Fruit fly (Drosophila melanogaster): ENCODE measurements around the gene CG6769.

The CG6769 gene

DNA sequence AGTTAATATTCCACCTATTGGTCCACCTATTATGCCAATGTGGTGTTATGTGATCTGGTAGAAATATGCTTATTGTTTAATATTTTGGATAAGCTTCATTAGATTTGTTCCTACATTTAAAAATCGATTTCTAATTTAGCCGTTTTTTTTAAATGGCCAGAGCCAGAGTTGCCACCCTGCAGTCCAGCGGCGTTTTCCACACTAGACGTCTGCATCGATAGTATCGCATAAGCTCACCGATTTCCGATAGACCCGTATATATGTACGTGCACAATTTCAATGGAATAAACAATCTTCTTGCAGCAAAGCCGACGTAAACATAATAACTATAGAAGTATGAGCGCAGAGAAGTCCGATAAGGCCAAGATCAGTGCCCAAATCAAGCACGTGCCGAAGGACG lies 18.9 kb upstream of the CG6769 start, which contains the start of gene Taf9 (continued):
- TF ChIP-seq CG12155 (GFP tag; optimal IDR thresholded peaks at IDR 0.05) (no peak), zen2 (GFP tag; IDR thresholded peaks at IDR 0.05; ENCODE audit: partially characterized antibody) (peak; percentile 91), ash1 (GFP tag; optimal IDR thresholded peaks at IDR 0.05) (no peak), ems (GFP tag; optimal IDR thresholded peaks at IDR 0.05) (no peak), oc (tag; optimal IDR thresholded peaks at IDR 0.05) (no peak), CG5245 (GFP tag; optimal IDR thresholded peaks at IDR 0.05) (no peak), knrl (GFP tag; IDR thresholded peaks at IDR 0.05; ENCODE audit: partially characterized antibody) (peak; percentile 81), BEAF-32 (GFP tag; optimal IDR thresholded peaks at IDR 0.05) (peak; percentile 82), CG7745 (tag; optimal IDR thresholded peaks at IDR 0.05) (no peak), Oaz (GFP tag; IDR thresholded peaks at IDR 0.05) (no peak), CG42726 (GFP tag; IDR thresholded peaks at IDR 0.05; ENCODE audit: partially characterized antibody) (peak; percentile 88; the same call in 1 of the 2 replicates), fu2 (GFP tag; optimal IDR thresholded peaks at IDR 0.05) (no peak), CG6272 (GFP tag; IDR thresholded peaks at IDR 0.05) (no peak), CG3065 (GFP tag; optimal IDR thresholded peaks at IDR 0.05) (no peak), bbx (GFP tag; IDR thresholded peaks at IDR 0.05; ENCODE audit: partially characterized antibody) (peak; percentile 91), pb (GFP tag; optimal IDR thresholded peaks at IDR 0.05) (no peak), Dp (GFP tag; optimal IDR thresholded peaks at IDR 0.05) (peak; percentile 68), CG12659 (GFP tag; optimal IDR thresholded peaks at IDR 0.05) (peak; percentile 53), Opbp (GFP tag; IDR thresholded peaks at IDR 0.05; ENCODE audit: partially characterized antibody) (peak; percentile 90), CG2116 (GFP tag; optimal IDR thresholded peaks at IDR 0.05) (peak; percentile 42), ewg (GFP tag; optimal IDR thresholded peaks at IDR 0.05) (no peak), Ets97D (GFP tag; optimal IDR thresholded peaks at IDR 0.05) (peak; percentile 78), ham (GFP tag; IDR thresholded peaks at IDR 0.05) (no peak), CG17361 (GFP tag; IDR thresholded peaks at IDR 0.05) (no peak), E2f2 (GFP tag; IDR thresholded peaks at IDR 0.05) (peak; percentile 79), Six4 (GFP tag; optimal IDR thresholded peaks at IDR 0.05) (no peak), Gug (GFP tag; IDR thresholded peaks at IDR 0.05) (no peak), CG14965 (GFP tag; optimal IDR thresholded peaks at IDR 0.05; ENCODE audit: borderline replicate concordance) (no peak), CG14860 (GFP tag; IDR thresholded peaks at IDR 0.05; ENCODE audit: partially characterized antibody) (peak; percentile 67), hbn (GFP tag; IDR thresholded peaks at IDR 0.05; ENCODE audit: partially characterized antibody) (peak; percentile 90), tna (GFP tag; IDR thresholded peaks at IDR 0.05; ENCODE audit: partially characterized antibody) (peak; percentile 84), CG11247 (GFP tag; IDR thresholded peaks at IDR 0.05) (no peak), CG14710 (tag; optimal IDR thresholded peaks at IDR 0.05) (peak; percentile 29), onecut (GFP tag; IDR thresholded peaks at IDR 0.05) (peak; percentile 93), ara (GFP tag; IDR thresholded peaks at IDR 0.05) (no peak), trem (tag; optimal IDR thresholded peaks at IDR 0.05) (peak; percentile 24), BtbVII (GFP tag; optimal IDR thresholded peaks at IDR 0.05) (no peak), Usf (GFP tag; optimal IDR thresholded peaks at IDR 0.05) (no peak), nmo (GFP tag; optimal IDR thresholded peaks at IDR 0.05) (peak; percentile 47), Bteb2 (GFP tag; optimal IDR thresholded peaks at IDR 0.05) (no peak), al (GFP tag; IDR thresholded peaks at IDR 0.05) (no peak), pita (GFP tag; optimal IDR thresholded peaks at IDR 0.05) (no peak), H15 (GFP tag; IDR thresholded peaks at IDR 0.05) (no peak), shn (GFP tag; optimal IDR thresholded peaks at IDR 0.05) (no peak), ssp (GFP tag; IDR thresholded peaks at IDR 0.05) (no peak), Mad (GFP tag; optimal IDR thresholded peaks at IDR 0.05) (no peak), mam (GFP tag; optimal IDR thresholded peaks at IDR 0.05) (no peak), CG4360 (GFP tag; IDR thresholded peaks at IDR 0.05) (no peak), B-H2 (GFP tag; optimal IDR thresholded peaks at IDR 0.05) (peak; percentile 3), Drgx (GFP tag; IDR thresholded peaks at IDR 0.05) (no peak), YL-1 (GFP tag; optimal IDR thresholded peaks at IDR 0.05) (peak; percentile 4)

All from whole organism, embryonic.